Fruit fly (Drosophila melanogaster) whole organism, embryonic: Measurements from ENCODE around the gene t-Grip84.

Experiments
- Atf6 ChIP-seq: fragments of 200-800 bp; sonication (Bioruptor generic); IDR thresholded peaks from 2 replicates; pipeline ENCODE4 v1.3.6; 2022; ENCODE audit warnings: missing biosample characterization, missing genetic modification characterization
- Blimp-1 ChIP-seq: fragments of 200-800 bp; sonication (Bioruptor generic); optimal IDR thresholded peaks from 3 replicates; lab custom pipeline; 2018; ENCODE audit warnings: missing biosample characterization, missing genetic modification characterization, mild to moderate bottlenecking, moderate library complexity, missing genetic modification reagents
- CG10209 ChIP-seq: fragments of 200-800 bp; sonication (Bioruptor generic); optimal IDR thresholded peaks from 3 replicates; lab custom pipeline; 2017; ENCODE audit warnings: missing biosample characterization, mild to moderate bottlenecking, missing genetic modification characterization, missing genetic modification reagents
- CG11504 ChIP-seq: fragments of 200-800 bp; sonication (Bioruptor generic); optimal IDR thresholded peaks from 3 replicates; lab custom pipeline; 2019; ENCODE audit warnings: missing biosample characterization, mild to moderate bottlenecking, missing genetic modification characterization, moderate library complexity
- CG12104 ChIP-seq: fragments of 200-800 bp; sonication (Bioruptor generic); optimal IDR thresholded peaks from 3 replicates; lab custom pipeline; 2016; ENCODE audit warnings: missing biosample characterization, missing genetic modification characterization
- CG1233 ChIP-seq: fragments of 200-800 bp; sonication (Bioruptor generic); optimal IDR thresholded peaks from 4 replicates; lab custom pipeline; 2018; ENCODE audit warnings: missing biosample characterization, mild to moderate bottlenecking, missing genetic modification characterization
- CG14860 ChIP-seq: fragments of 200-800 bp; sonication (Bioruptor generic); IDR thresholded peaks from 3 replicates; pipeline ENCODE4 v1.3.6; 2022; ENCODE audit warnings: missing biosample characterization, missing genetic modification characterization; ENCODE audit not compliant: partially characterized antibody
- CG1603 ChIP-seq: fragments of 200-800 bp; sonication (Bioruptor generic); optimal IDR thresholded peaks from 2 replicates; lab custom pipeline; 2019; ENCODE audit warnings: missing biosample characterization, mild to moderate bottlenecking, missing genetic modification characterization, moderate library complexity
- CG17359 ChIP-seq: fragments of 200-800 bp; sonication (Bioruptor generic); optimal IDR thresholded peaks from 3 replicates; lab custom pipeline; 2018; ENCODE audit warnings: missing biosample characterization, mild to moderate bottlenecking, missing genetic modification characterization, moderate library complexity
- CG17361 ChIP-seq: fragments of 200-800 bp; sonication (Bioruptor generic); IDR thresholded peaks from 3 replicates; pipeline ENCODE4 v1.3.6; 2022; ENCODE audit warnings: missing biosample characterization, missing genetic modification characterization
- CG2120 ChIP-seq: fragments of 200-800 bp; sonication (Bioruptor generic); optimal IDR thresholded peaks from 3 replicates; lab custom pipeline; 2016; ENCODE audit warnings: missing biosample characterization, missing genetic modification characterization
- CG31365 ChIP-seq: fragments of 200-800 bp; sonication (Bioruptor generic); optimal IDR thresholded peaks from 2 replicates; lab custom pipeline; 2018; ENCODE audit warnings: missing biosample characterization, mild to moderate bottlenecking, missing genetic modification characterization
- CG32767 ChIP-seq: fragments of 200-800 bp; sonication (Bioruptor generic); IDR thresholded peaks from 2 replicates; pipeline ENCODE4 v1.3.6; 2022; ENCODE audit warnings: missing biosample characterization, missing genetic modification characterization
- CG3726 ChIP-seq: fragments of 200-800 bp; sonication (Bioruptor generic); IDR thresholded peaks from 3 replicates; pipeline ENCODE4, ENCODE4 v1.3.6; 2022; ENCODE audit warnings: missing biosample characterization, missing genetic modification characterization
- CG4282 ChIP-seq: fragments of 200-800 bp; sonication (Bioruptor generic); optimal IDR thresholded peaks from 2 replicates; lab custom pipeline; 2016; ENCODE audit warnings: missing biosample characterization, missing genetic modification characterization
- CG4617 ChIP-seq: fragments of 200-800 bp; sonication (Bioruptor generic); optimal IDR thresholded peaks from 3 replicates; lab custom pipeline; 2016; ENCODE audit warnings: missing biosample characterization, missing genetic modification characterization, borderline replicate concordance
- CG6272 ChIP-seq: fragments of 200-800 bp; sonication (Bioruptor generic); IDR thresholded peaks from 2 replicates; pipeline ENCODE4 v1.3.6; 2022; ENCODE audit warnings: missing biosample characterization, missing genetic modification characterization
- CG8359 ChIP-seq: fragments of 200-800 bp; sonication (Bioruptor generic); optimal IDR thresholded peaks from 2 replicates; lab custom pipeline; 2017; ENCODE audit warnings: missing biosample characterization, mild to moderate bottlenecking, missing genetic modification characterization, borderline replicate concordance
- CG8388 ChIP-seq: fragments of 200-800 bp; sonication (Bioruptor generic); optimal IDR thresholded peaks from 2 replicates; lab custom pipeline; 2019; ENCODE audit warnings: missing biosample characterization, mild to moderate bottlenecking, missing genetic modification characterization, moderate library complexity
- CG8765 ChIP-seq: fragments of 200-800 bp; sonication (Bioruptor generic); IDR thresholded peaks from 2 replicates; pipeline ENCODE4 v1.3.6; 2022; ENCODE audit warnings: missing biosample characterization, missing genetic modification characterization
- CG9932 ChIP-seq: fragments of 200-800 bp; sonication (Bioruptor generic); IDR thresholded peaks from 2 replicates; pipeline ENCODE4 v1.3.6; 2022; ENCODE audit warnings: missing biosample characterization, missing genetic modification characterization
- Ets65A ChIP-seq: fragments of 200-800 bp; sonication (Bioruptor generic); peaks from one replicate; lab custom pipeline; 2016; ENCODE audit warnings: missing biosample characterization, missing genetic modification characterization
- HLH4C ChIP-seq: fragments of 200-800 bp; sonication (Bioruptor generic); IDR thresholded peaks from 3 replicates; pipeline ENCODE4 v1.3.6; 2022; ENCODE audit warnings: missing biosample characterization, missing genetic modification characterization; ENCODE audit not compliant: partially characterized antibody
- HmgZ ChIP-seq: fragments of 200-800 bp; sonication (Bioruptor generic); optimal IDR thresholded peaks from 2 replicates; lab custom pipeline; 2018; ENCODE audit warnings: missing biosample characterization, mild to moderate bottlenecking, missing genetic modification characterization
- Hmr ChIP-seq: fragments of 200-800 bp; sonication (Bioruptor generic); optimal IDR thresholded peaks from 3 replicates; lab custom pipeline; 2017; ENCODE audit warnings: mild to moderate bottlenecking, missing biosample characterization, missing genetic modification reagents, missing genetic modification characterization
- Meics ChIP-seq: fragments of 200-800 bp; sonication (Bioruptor generic); optimal IDR thresholded peaks from 2 replicates; lab custom pipeline; 2017; ENCODE audit warnings: missing biosample characterization, mild to moderate bottlenecking, missing genetic modification characterization
- Six4 ChIP-seq: fragments of 200-800 bp; sonication (Bioruptor generic); optimal IDR thresholded peaks from 2 replicates; lab custom pipeline; 2016; ENCODE audit warnings: missing biosample characterization, missing genetic modification characterization
- YL-1 ChIP-seq: fragments of 200-800 bp; sonication (Bioruptor generic); optimal IDR thresholded peaks from 3 replicates; lab custom pipeline; 2017; ENCODE audit warnings: missing biosample characterization, mild to moderate bottlenecking, missing genetic modification characterization
- ap ChIP-seq: fragments of 200-800 bp; sonication (Bioruptor generic); IDR thresholded peaks from 2 replicates; pipeline ENCODE4 v1.3.6; 2022; ENCODE audit warnings: missing biosample characterization, missing genetic modification characterization
- bab2 ChIP-seq: fragments of 200-800 bp; sonication (Bioruptor generic); optimal IDR thresholded peaks from 2 replicates; lab custom pipeline; 2016; ENCODE audit warnings: missing biosample characterization, missing genetic modification characterization
- bcd ChIP-seq: fragments of 200-800 bp; sonication (Bioruptor generic); optimal IDR thresholded peaks from 2 replicates; lab custom pipeline; 2017; ENCODE audit warnings: missing biosample characterization, mild to moderate bottlenecking, missing genetic modification characterization
- cas ChIP-seq: fragments of 200-800 bp; sonication (Bioruptor generic); IDR thresholded peaks from 2 replicates; pipeline ENCODE4 v1.3.6; 2022; ENCODE audit warnings: missing biosample characterization, missing genetic modification characterization
- dmrt99B ChIP-seq: fragments of 200-800 bp; sonication (Bioruptor generic); optimal IDR thresholded peaks from 2 replicates; lab custom pipeline; 2018; ENCODE audit warnings: missing biosample characterization, mild to moderate bottlenecking, missing genetic modification characterization, moderate library complexity
- ems ChIP-seq: fragments of 200-800 bp; sonication (Bioruptor generic); optimal IDR thresholded peaks from 3 replicates; lab custom pipeline; 2016; ENCODE audit warnings: missing biosample characterization, missing genetic modification characterization
- fd96Cb ChIP-seq: fragments of 200-800 bp; sonication (Bioruptor generic); optimal IDR thresholded peaks from 2 replicates; lab custom pipeline; 2018; ENCODE audit warnings: missing biosample characterization, mild to moderate bottlenecking, missing genetic modification characterization, moderate library complexity
- gsb-n ChIP-seq: fragments of 200-800 bp; sonication (Bioruptor generic); optimal IDR thresholded peaks from 3 replicates; lab custom pipeline; 2018; ENCODE audit warnings: missing biosample characterization, mild to moderate bottlenecking, missing genetic modification characterization
- ind ChIP-seq: fragments of 200-800 bp; sonication (Bioruptor generic); optimal IDR thresholded peaks from 3 replicates; lab custom pipeline; 2016; ENCODE audit warnings: missing biosample characterization, missing genetic modification characterization
- lab ChIP-seq: fragments of 200-800 bp; sonication (Bioruptor generic); optimal IDR thresholded peaks from 3 replicates; lab custom pipeline; 2017; ENCODE audit warnings: missing biosample characterization, missing genetic modification characterization, mild to moderate bottlenecking, moderate library complexity, missing genetic modification reagents
- pan ChIP-seq, 4 experiments: fragments of >200 bp in 3 of 4; fragments of 200-800 bp in 1 of 4; sonication (Bioruptor generic) in 1 of 4; optimal IDR thresholded peaks in 3 of 4; IDR thresholded peaks in 1 of 4; 2 replicates each; pipeline versions ENCODE4 v1.3.6 to Lab custom; 2017 to 2022; ENCODE audit warnings: missing biosample characterization in 2 of 4, missing genetic modification characterization in 2 of 4, mixed read lengths in 1 of 4
- ranshi ChIP-seq: fragments of 200-800 bp; sonication (Bioruptor generic); IDR thresholded peaks from 2 replicates; pipeline ENCODE4 v1.3.6; 2022; ENCODE audit warnings: missing biosample characterization, missing genetic modification characterization
- schlank ChIP-seq: fragments of 200-800 bp; sonication (Bioruptor generic); optimal IDR thresholded peaks from 2 replicates; lab custom pipeline; 2018; ENCODE audit warnings: missing biosample characterization, mild to moderate bottlenecking, missing genetic modification characterization
- sisA ChIP-seq: fragments of 200-800 bp; sonication (Bioruptor generic); IDR thresholded peaks from 2 replicates; pipeline ENCODE4 v1.3.6; 2022; ENCODE audit warnings: missing biosample characterization, missing genetic modification characterization
- slp2 ChIP-seq: fragments of 200-800 bp; sonication (Bioruptor generic); optimal IDR thresholded peaks from 2 replicates; lab custom pipeline; 2016; ENCODE audit warnings: missing biosample characterization, missing genetic modification characterization
- ttk ChIP-seq: fragments of 200-800 bp; sonication (Bioruptor generic); IDR thresholded peaks from 2 replicates; pipeline ENCODE4 v2.1.2; 2022; ENCODE audit warnings: missing biosample characterization, missing genetic modification characterization
- usp ChIP-seq: fragments of >200 bp; optimal IDR thresholded peaks from 2 replicates; lab custom pipeline; 2017; ENCODE audit warnings: missing biosample characterization, missing genetic modification characterization
- vvl ChIP-seq: fragments of 200-800 bp; sonication (Bioruptor generic); IDR thresholded peaks from 2 replicates; pipeline ENCODE4 v1.3.6; 2022; ENCODE audit warnings: missing biosample characterization, missing genetic modification characterization
- zen ChIP-seq: fragments of 200-800 bp; sonication (Bioruptor generic); optimal IDR thresholded peaks from 3 replicates; lab custom pipeline; 2018; ENCODE audit warnings: missing biosample characterization, mild to moderate bottlenecking, missing genetic modification characterization, moderate library complexity
- zfh1 ChIP-seq: fragments of 200-800 bp; sonication (Bioruptor generic); IDR thresholded peaks from 3 replicates; pipeline ENCODE4 v1.3.6; 2022; ENCODE audit warnings: missing biosample characterization, missing genetic modification characterization

Gene t-Grip84

DNA sequence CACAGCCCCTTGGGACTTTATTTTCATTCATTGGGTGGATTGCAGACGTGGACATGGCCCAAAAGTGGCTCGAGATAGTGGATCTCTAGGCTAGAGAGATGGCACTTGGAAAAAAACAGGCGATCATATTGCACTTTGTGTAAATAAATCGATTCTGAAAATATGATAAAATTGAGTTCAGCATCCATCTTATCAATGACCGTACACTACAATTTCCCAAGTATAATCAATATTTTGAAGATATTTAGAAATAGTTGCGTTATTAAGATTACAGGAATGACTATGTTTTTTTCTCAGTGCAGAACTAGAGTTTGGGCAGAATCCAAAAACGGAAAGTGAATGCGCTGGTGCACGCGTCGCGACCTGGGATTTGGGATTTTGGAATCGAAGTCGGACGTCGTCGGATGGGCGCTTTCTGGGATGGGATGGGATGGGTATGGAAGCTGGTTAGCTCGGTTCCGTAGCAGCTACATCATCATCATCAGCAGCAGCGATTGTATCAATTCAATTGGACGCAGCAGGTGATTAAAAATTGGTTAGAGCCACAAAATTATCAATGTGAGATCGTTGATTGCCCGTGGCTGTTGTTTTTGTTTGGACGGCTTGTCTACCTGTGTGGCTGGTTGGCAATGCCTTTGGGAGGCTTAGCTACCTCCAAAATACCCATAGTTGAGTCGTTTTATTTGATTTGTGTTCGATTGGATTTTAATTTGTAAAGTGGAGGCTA lies 44.1 kb upstream of the t-Grip84 start (continued):
- TF ChIP-seq ems (GFP tag; lab: Kevin White, UChicago) (no peak), CG2120 (no peak), ranshi (0 out of 2 replicates have a peak, but pooled peaks have one; percentile 22), ap (GFP tag; lab: Robert Waterston, UW) (0 out of 2 replicates have a peak, but pooled peaks have one; percentile 9), CG11504 (peak; percentile 72), cas (GFP tag; lab: Robert Waterston, UW) (no peak), Six4 (GFP tag; lab: Kevin White, UChicago) (peak; percentile 46), bcd (GFP tag; lab: Kevin White, UChicago) (peak; percentile 25), lab (GFP tag; lab: Kevin White, UChicago) (no peak), Atf6 (GFP tag; lab: Robert Waterston, UW) (peak; percentile 12; the same call in 1 of the 2 replicates), ind (GFP tag; lab: Kevin White, UChicago) (peak; percentile 15), Ets65A (GFP tag; lab: Kevin White, UChicago) (peak; percentile 90), CG4617 (GFP tag; lab: Kevin White, UChicago) (no peak), pan (optimal IDR thresholded peaks at IDR 0.05; lab: Kevin White, UChicago) (no peak), pan (GFP tag; optimal IDR thresholded peaks at IDR 0.05 in 1 of 2, IDR thresholded peaks at IDR 0.05 in 1 of 2) (peak in 1 of 2 experiments; percentile 25), bab2 (GFP tag; lab: Kevin White, UChicago) (peak; percentile 27), CG31365 (no peak), vvl (GFP tag; lab: Robert Waterston, UW) (peak; percentile 43), Meics (GFP tag; lab: Kevin White, UChicago) (no peak), usp (no peak), HmgZ (tag; lab: Kevin White, UChicago) (no peak), ttk (peak; percentile 48; the same call in 1 of the 2 replicates), CG4282 (GFP tag; lab: Kevin White, UChicago) (no peak), zfh1 (GFP tag; lab: Robert Waterston, UW) (peak; percentile 69), CG32767 (GFP tag; lab: Robert Waterston, UW) (no peak), CG8388 (GFP tag; lab: Kevin White, UChicago) (peak; percentile 43), CG9932 (GFP tag; lab: Robert Waterston, UW) (no peak), HLH4C (no peak), CG3726 (GFP tag; lab: Robert Waterston, UW) (0 out of 3 replicates have a peak, but pooled peaks have one; percentile 49), Hmr (GFP tag; lab: Kevin White, UChicago) (no peak), sisA (peak; percentile 48), slp2 (GFP tag; lab: Kevin White, UChicago) (peak; percentile 2), YL-1 (GFP tag; lab: Kevin White, UChicago) (no peak), fd96Cb (tag; lab: Kevin White, UChicago) (peak; percentile 55), CG1603 (tag; lab: Kevin White, UChicago) (peak; percentile 69), CG14860 (GFP tag; lab: Robert Waterston, UW) (no peak), CG6272 (no peak), Blimp-1 (GFP tag; lab: Kevin White, UChicago) (peak; percentile 92), dmrt99B (peak; percentile 71), CG12104 (GFP tag; lab: Kevin White, UChicago) (no peak), CG8765 (GFP tag; lab: Robert Waterston, UW) (no peak), CG17361 (peak; percentile 47; the same call in 2 of the 3 replicates), CG8359 (GFP tag; lab: Kevin White, UChicago) (no peak), zen (peak; percentile 8), CG1233 (GFP tag; lab: Kevin White, UChicago) (no peak), CG10209 (no peak), schlank (tag; lab: Kevin White, UChicago) (no peak), CG17359 (tag; lab: Kevin White, UChicago) (peak; percentile 62), gsb-n (tag; lab: Kevin White, UChicago) (peak; percentile 40)
